Fruit fly (Drosophila melanogaster) whole organism, embryonic: ENCODE results near the gene msd1.
A peak's percentile ranks its signal among the peaks of the same experiment; 100 is the strongest.

Experiments used
- Bteb2 ChIP-seq: fragments of 200-800 bp; sonication (Bioruptor generic); optimal IDR thresholded peaks from 2 replicates; lab custom pipeline; 2016; ENCODE audit warnings: missing biosample characterization, missing genetic modification characterization
- CG10366 ChIP-seq: fragments of 200-800 bp; sonication (Bioruptor generic); IDR thresholded peaks from 2 replicates; pipeline ENCODE4 v1.3.6; 2022; ENCODE audit warnings: missing biosample characterization, missing genetic modification characterization
- CG12219 ChIP-seq: fragments of 200-800 bp; sonication (Bioruptor generic); optimal IDR thresholded peaks from 3 replicates; lab custom pipeline; 2018; ENCODE audit warnings: missing biosample characterization, mild to moderate bottlenecking, missing genetic modification characterization
- CG14860 ChIP-seq: fragments of 200-800 bp; sonication (Bioruptor generic); IDR thresholded peaks from 3 replicates; pipeline ENCODE4 v1.3.6; 2022; ENCODE audit warnings: missing biosample characterization, missing genetic modification characterization; ENCODE audit not compliant: partially characterized antibody
- CG1602 ChIP-seq: fragments of 200-800 bp; sonication (Bioruptor generic); optimal IDR thresholded peaks from 3 replicates; lab custom pipeline; 2016; ENCODE audit warnings: missing biosample characterization, missing genetic modification characterization
- CG1603 ChIP-seq: fragments of 200-800 bp; sonication (Bioruptor generic); optimal IDR thresholded peaks from 2 replicates; lab custom pipeline; 2019; ENCODE audit warnings: missing biosample characterization, mild to moderate bottlenecking, missing genetic modification characterization, moderate library complexity
- CG17359 ChIP-seq: fragments of 200-800 bp; sonication (Bioruptor generic); optimal IDR thresholded peaks from 3 replicates; lab custom pipeline; 2018; ENCODE audit warnings: missing biosample characterization, mild to moderate bottlenecking, missing genetic modification characterization, moderate library complexity
- CG17829 ChIP-seq: fragments of 200-800 bp; optimal IDR thresholded peaks from 2 replicates; lab custom pipeline; 2019; ENCODE audit warnings: missing biosample characterization, mild to moderate bottlenecking, missing genetic modification characterization, moderate library complexity
- CG17912 ChIP-seq: fragments of 200-800 bp; sonication (Bioruptor generic); optimal IDR thresholded peaks from 2 replicates; lab custom pipeline; 2018; ENCODE audit warnings: missing biosample characterization, mild to moderate bottlenecking, missing genetic modification characterization
- CG1792 ChIP-seq: fragments of 200-800 bp; sonication (Bioruptor generic); optimal IDR thresholded peaks from 2 replicates; lab custom pipeline; 2016; ENCODE audit warnings: missing biosample characterization, missing genetic modification characterization
- CG1832 ChIP-seq: fragments of 200-800 bp; sonication (Bioruptor generic); optimal IDR thresholded peaks from 2 replicates; lab custom pipeline; 2017; ENCODE audit warnings: missing biosample characterization, mild to moderate bottlenecking, missing genetic modification characterization, inconsistent platforms
- CG30020 ChIP-seq: fragments of 200-800 bp; optimal IDR thresholded peaks from 2 replicates; lab custom pipeline; 2019; ENCODE audit warnings: missing biosample characterization, mild to moderate bottlenecking, missing genetic modification characterization, moderate library complexity
- CG31388 ChIP-seq: fragments of 200-800 bp; sonication (Bioruptor generic); optimal IDR thresholded peaks from 2 replicates; lab custom pipeline; 2016; ENCODE audit warnings: missing biosample characterization, missing genetic modification characterization
- CG3407 ChIP-seq: fragments of 200-800 bp; sonication (Bioruptor generic); optimal IDR thresholded peaks from 2 replicates; lab custom pipeline; 2018; ENCODE audit warnings: missing biosample characterization, mild to moderate bottlenecking, missing genetic modification characterization
- CG3995 ChIP-seq: fragments of 200-800 bp; sonication (Bioruptor generic); optimal IDR thresholded peaks from 3 replicates; lab custom pipeline; 2016; ENCODE audit warnings: missing biosample characterization, missing genetic modification characterization
- CG4730 ChIP-seq: fragments of 200-800 bp; sonication (Bioruptor generic); IDR thresholded peaks from 2 replicates; pipeline ENCODE4 v1.3.6; 2022; ENCODE audit warnings: missing biosample characterization, missing genetic modification characterization
- CG6175 ChIP-seq: fragments of 200-800 bp; sonication (Bioruptor generic); IDR thresholded peaks from 3 replicates; pipeline ENCODE4 v1.3.6; 2022; ENCODE audit warnings: missing biosample characterization, missing genetic modification characterization
- CG6272 ChIP-seq: fragments of 200-800 bp; sonication (Bioruptor generic); IDR thresholded peaks from 2 replicates; pipeline ENCODE4 v1.3.6; 2022; ENCODE audit warnings: missing biosample characterization, missing genetic modification characterization
- CG7271 ChIP-seq: fragments of 200-800 bp; sonication (Bioruptor generic); optimal IDR thresholded peaks from 2 replicates; lab custom pipeline; 2018; ENCODE audit warnings: missing biosample characterization, mild to moderate bottlenecking, missing genetic modification characterization, moderate library complexity
- CG7357 ChIP-seq: fragments of 200-800 bp; sonication (Bioruptor generic); IDR thresholded peaks from 3 replicates; pipeline ENCODE4 v1.3.6; 2022; ENCODE audit warnings: missing biosample characterization, missing genetic modification characterization
- Dad ChIP-seq: fragments of 200-800 bp; sonication (Bioruptor generic); optimal IDR thresholded peaks from 3 replicates; lab custom pipeline; 2016; ENCODE audit warnings: missing biosample characterization, missing genetic modification characterization
- Dek ChIP-seq: fragments of 200-800 bp; sonication (Bioruptor generic); optimal IDR thresholded peaks from 3 replicates; lab custom pipeline; 2019; ENCODE audit warnings: missing biosample characterization, mild to moderate bottlenecking, missing genetic modification characterization, moderate library complexity
- Dll ChIP-seq: fragments of 200-800 bp; sonication (Bioruptor generic); IDR thresholded peaks from 4 replicates; pipeline ENCODE4 v1.3.6; 2022; ENCODE audit warnings: missing biosample characterization, missing genetic modification characterization; ENCODE audit not compliant: partially characterized antibody
- Doc2 ChIP-seq: fragments of 200-800 bp; sonication (Bioruptor generic); IDR thresholded peaks from 2 replicates; pipeline ENCODE4 v1.3.6; 2022; ENCODE audit warnings: missing biosample characterization, missing genetic modification characterization
- Gsc ChIP-seq: fragments of 200-800 bp; sonication (Bioruptor generic); IDR thresholded peaks from 2 replicates; pipeline ENCODE4 v1.3.6; 2022; ENCODE audit warnings: missing biosample characterization, missing genetic modification characterization
- Lpt ChIP-seq: fragments of >200 bp; optimal IDR thresholded peaks from 2 replicates; lab custom pipeline; 2018; ENCODE audit warnings: missing biosample characterization, missing genetic modification characterization
- NC2α ChIP-seq: fragments of 200-800 bp; sonication (Bioruptor generic); optimal IDR thresholded peaks from 2 replicates; lab custom pipeline; 2016; ENCODE audit warnings: missing biosample characterization, missing genetic modification characterization
- NFAT ChIP-seq: fragments of 200-800 bp; sonication (Bioruptor generic); IDR thresholded peaks from 2 replicates; pipeline ENCODE4 v1.3.6; 2022; ENCODE audit warnings: missing biosample characterization, missing genetic modification characterization
- NK7.1 ChIP-seq: fragments of 200-800 bp; sonication (Bioruptor generic); optimal IDR thresholded peaks from 3 replicates; lab custom pipeline; 2016; ENCODE audit warnings: missing biosample characterization, missing genetic modification characterization
- Oaz ChIP-seq: fragments of 200-800 bp; sonication (Bioruptor generic); IDR thresholded peaks from 2 replicates; pipeline ENCODE4 v1.3.6; 2022; ENCODE audit warnings: missing biosample characterization, missing genetic modification characterization
- Oli ChIP-seq: fragments of 200-800 bp; sonication (Bioruptor generic); optimal IDR thresholded peaks from 2 replicates; lab custom pipeline; 2018; ENCODE audit warnings: missing biosample characterization, mild to moderate bottlenecking, missing genetic modification characterization, moderate library complexity
- Opbp ChIP-seq: fragments of 200-800 bp; sonication (Bioruptor generic); IDR thresholded peaks from 3 replicates; pipeline ENCODE4 v1.3.6; 2022; ENCODE audit warnings: missing biosample characterization, missing genetic modification characterization; ENCODE audit not compliant: partially characterized antibody
- Ssrp ChIP-seq: fragments of 200-800 bp; sonication (Bioruptor generic); optimal IDR thresholded peaks from 2 replicates; lab custom pipeline; 2018; ENCODE audit warnings: missing biosample characterization, mild to moderate bottlenecking, missing genetic modification characterization, moderate library complexity
- YL-1 ChIP-seq: fragments of 200-800 bp; sonication (Bioruptor generic); optimal IDR thresholded peaks from 3 replicates; lab custom pipeline; 2017; ENCODE audit warnings: missing biosample characterization, mild to moderate bottlenecking, missing genetic modification characterization
- abd-A ChIP-seq: fragments of 200-800 bp; sonication (Bioruptor generic); optimal IDR thresholded peaks from 3 replicates; lab custom pipeline; 2019; ENCODE audit warnings: missing biosample characterization, mild to moderate bottlenecking, missing genetic modification characterization, moderate library complexity
- amos ChIP-seq: fragments of 200-800 bp; sonication (Bioruptor generic); IDR thresholded peaks from 2 replicates; pipeline ENCODE4 v1.3.6; 2022; ENCODE audit warnings: missing biosample characterization, missing genetic modification characterization; ENCODE audit not compliant: partially characterized antibody
- bab2 ChIP-seq: fragments of 200-800 bp; sonication (Bioruptor generic); optimal IDR thresholded peaks from 2 replicates; lab custom pipeline; 2016; ENCODE audit warnings: missing biosample characterization, missing genetic modification characterization
- bowl ChIP-seq: fragments of 200-800 bp; sonication (Bioruptor generic); IDR thresholded peaks from 2 replicates; pipeline ENCODE4 v1.3.6; 2022; ENCODE audit warnings: missing biosample characterization, missing genetic modification characterization
- caup ChIP-seq: fragments of 200-800 bp; sonication (Bioruptor generic); optimal IDR thresholded peaks from 3 replicates; lab custom pipeline; 2017; ENCODE audit warnings: missing biosample characterization, mild to moderate bottlenecking, missing genetic modification characterization, moderate library complexity; ENCODE audit not compliant: severe bottlenecking
- dimm ChIP-seq: fragments of 200-800 bp; sonication (Bioruptor generic); IDR thresholded peaks from 2 replicates; pipeline ENCODE4 v1.3.6; 2022; ENCODE audit warnings: missing biosample characterization, missing genetic modification characterization
- en ChIP-seq: fragments of 200-800 bp; sonication (Bioruptor generic); optimal IDR thresholded peaks from 2 replicates; lab custom pipeline; 2016; ENCODE audit warnings: missing biosample characterization, missing genetic modification characterization
- grau ChIP-seq: fragments of 200-800 bp; optimal IDR thresholded peaks from 3 replicates; lab custom pipeline; 2019; ENCODE audit warnings: missing biosample characterization, mild to moderate bottlenecking, missing genetic modification characterization, moderate library complexity
- gro ChIP-seq: fragments of 200-800 bp; sonication (Bioruptor generic); optimal IDR thresholded peaks from 2 replicates; lab custom pipeline; 2016; ENCODE audit warnings: missing biosample characterization, missing genetic modification characterization
- h ChIP-seq: fragments of >200 bp; optimal IDR thresholded peaks from 2 replicates; lab custom pipeline; 2017
- klu ChIP-seq: fragments of 200-800 bp; sonication (Bioruptor generic); IDR thresholded peaks from 2 replicates; pipeline ENCODE4 v1.3.6; 2022; ENCODE audit warnings: missing biosample characterization, missing genetic modification characterization
- pita ChIP-seq: fragments of 200-800 bp; sonication (Bioruptor generic); optimal IDR thresholded peaks from 2 replicates; lab custom pipeline; 2017; ENCODE audit warnings: missing biosample characterization, mild to moderate bottlenecking, missing genetic modification characterization
- pros ChIP-seq: fragments of 200-800 bp; sonication (Bioruptor generic); optimal IDR thresholded peaks from 3 replicates; lab custom pipeline; 2019; ENCODE audit warnings: missing biosample characterization, mild to moderate bottlenecking, missing genetic modification characterization, moderate library complexity
- seq ChIP-seq: fragments of 200-800 bp; sonication (Bioruptor generic); IDR thresholded peaks from 2 replicates; pipeline ENCODE4 v1.3.6; 2022; ENCODE audit warnings: missing biosample characterization, missing genetic modification characterization
- sima ChIP-seq: fragments of 200-800 bp; sonication (Bioruptor generic); optimal IDR thresholded peaks from 2 replicates; lab custom pipeline; 2016; ENCODE audit warnings: missing biosample characterization, missing genetic modification characterization
- slou ChIP-seq: fragments of 200-800 bp; sonication (Bioruptor generic); optimal IDR thresholded peaks from 3 replicates; lab custom pipeline; 2016; ENCODE audit warnings: missing biosample characterization, missing genetic modification characterization
- vfl ChIP-seq: fragments of 200-800 bp; sonication (Bioruptor generic); optimal IDR thresholded peaks from 2 replicates; lab custom pipeline; 2016; ENCODE audit warnings: missing biosample characterization, missing genetic modification characterization
- wor ChIP-seq: fragments of 200-800 bp; sonication (Bioruptor generic); IDR thresholded peaks from 2 replicates; pipeline ENCODE4 v1.3.6; 2022; ENCODE audit warnings: missing biosample characterization, missing genetic modification characterization
- zfh1 ChIP-seq: fragments of 200-800 bp; sonication (Bioruptor generic); IDR thresholded peaks from 3 replicates; pipeline ENCODE4 v1.3.6; 2022; ENCODE audit warnings: missing biosample characterization, missing genetic modification characterization

The msd1 gene

dm6 chr3L:1370939-1371338 lies 39.4 kb downstream of the msd1 start (continued):
- no peak for TF ChIP-seq CG7357
- TF ChIP-seq CG14860 (GFP tag; lab: Robert Waterston, UW), result no peak
- TF ChIP-seq CG6272 (GFP tag; lab: Robert Waterston, UW), result no peak
- TF ChIP-seq wor (GFP tag; lab: Robert Waterston, UW), result no peak
- no peak for TF ChIP-seq CG31388 (GFP tag; lab: Kevin White, UChicago)
- TF ChIP-seq slou, result no peak
- no peak for TF ChIP-seq zfh1 (GFP tag; lab: Robert Waterston, UW)
- TF ChIP-seq NK7.1 (GFP tag; lab: Kevin White, UChicago), result no peak
- no peak for TF ChIP-seq CG3995 (GFP tag; lab: Kevin White, UChicago)
- no peak for TF ChIP-seq Bteb2 (GFP tag; lab: Kevin White, UChicago)
- TF ChIP-seq YL-1 (GFP tag; lab: Kevin White, UChicago), result no peak
- TF ChIP-seq vfl (GFP tag; lab: Kevin White, UChicago), result no peak
- TF ChIP-seq Gsc (GFP tag; lab: Robert Waterston, UW), result no peak
- TF ChIP-seq CG30020, result no peak
- no peak for TF ChIP-seq CG17912 (GFP tag; lab: Kevin White, UChicago)
- no peak for TF ChIP-seq NFAT (GFP tag; lab: Robert Waterston, UW)
- no peak for TF ChIP-seq Dek (tag; lab: Kevin White, UChicago)
- no peak for TF ChIP-seq caup (GFP tag; lab: Kevin White, UChicago)
- no peak for TF ChIP-seq klu (GFP tag; lab: Robert Waterston, UW)
- TF ChIP-seq Oli (tag; lab: Kevin White, UChicago), result peak; percentile 54
- no peak for TF ChIP-seq gro
- no peak for TF ChIP-seq pros (GFP tag; lab: Kevin White, UChicago)
- peak; percentile 37 for TF ChIP-seq CG17359 (tag; lab: Kevin White, UChicago)
- TF ChIP-seq h (lab: Kevin White, UChicago), result no peak
- no peak for TF ChIP-seq NC2α
- no peak for TF ChIP-seq CG1602 (GFP tag; lab: Kevin White, UChicago)
- TF ChIP-seq CG12219 (GFP tag; lab: Kevin White, UChicago), result peak; percentile 11
- 0 out of 2 replicates have a peak, but pooled peaks have one; percentile 13 for TF ChIP-seq bowl (GFP tag; lab: Robert Waterston, UW)
- no peak for TF ChIP-seq en (GFP tag; lab: Kevin White, UChicago)
- peak; percentile 64 for TF ChIP-seq CG1603 (tag; lab: Kevin White, UChicago)
- no peak for TF ChIP-seq CG3407 (GFP tag; lab: Kevin White, UChicago)
- TF ChIP-seq sima (GFP tag; lab: Kevin White, UChicago), result no peak
- no peak for TF ChIP-seq Doc2 (GFP tag; lab: Robert Waterston, UW)
- no peak for TF ChIP-seq Dll (GFP tag; lab: Robert Waterston, UW)
- TF ChIP-seq seq (GFP tag; lab: Robert Waterston, UW), result no peak
- TF ChIP-seq Dad (GFP tag; lab: Kevin White, UChicago), result no peak
- no peak for TF ChIP-seq Lpt (GFP tag; lab: Kevin White, UChicago)
- TF ChIP-seq bab2 (GFP tag; lab: Kevin White, UChicago), result no peak
- TF ChIP-seq Ssrp (tag; lab: Kevin White, UChicago), result peak; percentile 29
- peak; percentile 24 for TF ChIP-seq grau
- TF ChIP-seq CG4730 (GFP tag; lab: Robert Waterston, UW), result no peak
- TF ChIP-seq Opbp (GFP tag; lab: Robert Waterston, UW), result no peak
- TF ChIP-seq CG1792 (GFP tag; lab: Kevin White, UChicago), result no peak
- no peak for TF ChIP-seq CG6175
- no peak for TF ChIP-seq CG1832 (GFP tag; lab: Kevin White, UChicago)
- no peak for TF ChIP-seq dimm (GFP tag; lab: Robert Waterston, UW)
- TF ChIP-seq CG7271 (tag; lab: Kevin White, UChicago), result no peak
- no peak for TF ChIP-seq Oaz (GFP tag; lab: Robert Waterston, UW)
- peak; percentile 41 for TF ChIP-seq CG10366 (GFP tag; lab: Robert Waterston, UW)
- no peak for TF ChIP-seq pita
- no peak for TF ChIP-seq amos (GFP tag; lab: Robert Waterston, UW)
- no peak for TF ChIP-seq CG17829
- no peak for TF ChIP-seq abd-A
